Worm (Caenorhabditis elegans) whole organism, mixed stage, embryonic: ENCODE data around the gene F36D3.16.

ENCODE experiments used
- M03D4.4 ChIP-seq: sonication (generic microtip); optimal IDR thresholded peaks from 2 replicates; lab custom pipeline; 2017; ENCODE audit warnings: mild to moderate bottlenecking, missing genetic modification characterization, missing compliant biosample characterization
- blmp-1 ChIP-seq: fragments of 150-350 bp; optimal IDR thresholded peaks from 2 replicates; lab custom pipeline; 2014; ENCODE audit warnings: missing biosample characterization, missing genetic modification characterization
- ceh-43 ChIP-seq: fragments of 200-800 bp; sonication (Bioruptor generic); optimal IDR thresholded peaks from 2 replicates; lab custom pipeline; 2018; ENCODE audit warnings: mild to moderate bottlenecking, missing genetic modification characterization, moderate library complexity, missing compliant biosample characterization
- hlh-1 ChIP-seq: fragments of 150-350 bp; optimal IDR thresholded peaks from 2 replicates; lab custom pipeline; 2014; ENCODE audit warnings: missing biosample characterization, missing genetic modification reagents, missing genetic modification characterization
- nhr-28 ChIP-seq: fragments of 150-350 bp; optimal IDR thresholded peaks from 2 replicates; lab custom pipeline; 2014; ENCODE audit warnings: missing biosample characterization, missing genetic modification characterization
- nhr-76 ChIP-seq: sonication (generic microtip); optimal IDR thresholded peaks from 2 replicates; lab custom pipeline; 2017; ENCODE audit warnings: missing biosample characterization, missing genetic modification characterization
- pha-4 ChIP-seq: fragments of 150-350 bp; optimal IDR thresholded peaks from 2 replicates; lab custom pipeline; 2018; ENCODE audit warnings: missing biosample characterization, missing genetic modification reagents, missing genetic modification characterization
- sptf-1 ChIP-seq: sonication (generic microtip); optimal IDR thresholded peaks from 2 replicates; lab custom pipeline; 2017; ENCODE audit warnings: mild to moderate bottlenecking, missing genetic modification characterization, moderate library complexity, missing compliant biosample characterization
- tbx-8 ChIP-seq: fragments of 200-800 bp; sonication (Bioruptor generic); optimal IDR thresholded peaks from 2 replicates; lab custom pipeline; 2018; ENCODE audit warnings: mild to moderate bottlenecking, missing genetic modification characterization, moderate library complexity, missing compliant biosample characterization
- unc-39 ChIP-seq: fragments of 150-350 bp; optimal IDR thresholded peaks from 2 replicates; lab custom pipeline; 2014; ENCODE audit warnings: missing biosample characterization, missing genetic modification characterization
- unc-62 ChIP-seq: fragments of 150-350 bp; optimal IDR thresholded peaks from 2 replicates; lab custom pipeline; 2014; ENCODE audit warnings: missing biosample characterization, missing genetic modification reagents, missing genetic modification characterization
- zip-8 ChIP-seq: fragments of 150-350 bp; optimal IDR thresholded peaks from 2 replicates; lab custom pipeline; 2014; ENCODE audit warnings: missing biosample characterization, missing genetic modification characterization
- ztf-11 ChIP-seq: fragments of 150-350 bp; optimal IDR thresholded peaks from 2 replicates; lab custom pipeline; 2014; ENCODE audit warnings: missing biosample characterization, missing genetic modification characterization

- TF ChIP-seq sptf-1 (no peak), unc-62 (GFP tag; lab: Kevin White, UChicago) (no peak), zip-8 (tag; lab: Kevin White, UChicago) (no peak), ztf-11 (tag; lab: Kevin White, UChicago) (no peak), tbx-8 (no peak), unc-39 (tag; lab: Kevin White, UChicago) (no peak), nhr-76 (tag; lab: Kevin White, UChicago) (no peak), ceh-43 (no peak), nhr-28 (tag; lab: Kevin White, UChicago) (no peak), blmp-1 (tag; lab: Kevin White, UChicago) (no peak), pha-4 (tag; lab: Kevin White, UChicago) (no peak), hlh-1 (tag; lab: Kevin White, UChicago) (no peak), M03D4.4 (tag; lab: Kevin White, UChicago) (no peak)
Measured at ce11 chrV:16494359-16494758, 33.5 kb upstream of the F36D3.16 start, which contains the start of gene comt-2.
